Worm (Caenorhabditis elegans): Measurements from ENCODE around the gene F32D8.7.

Gene F32D8.7

DNA sequence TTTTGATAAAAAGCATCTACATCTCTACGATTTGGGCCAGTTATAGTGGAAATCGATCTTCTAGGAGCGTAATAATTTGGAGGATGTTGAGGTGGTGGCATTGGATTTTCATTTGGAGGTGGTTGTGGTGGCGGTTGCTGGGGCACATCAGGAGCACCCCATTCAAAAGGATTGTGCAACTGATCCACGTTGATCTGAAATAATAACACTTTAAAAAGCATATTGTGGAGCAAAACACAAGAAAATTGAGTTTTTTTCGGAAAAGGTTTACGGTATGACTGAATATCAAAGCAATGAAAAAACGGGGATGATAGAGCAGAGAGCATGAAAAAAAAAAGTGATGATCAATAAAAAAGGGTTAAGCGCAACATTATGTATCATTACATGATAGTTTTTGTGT, 32.6 kb upstream of the F32D8.7 start, which contains the start of gene saeg-1:
TSS of gene saeg-1 (minus strand) at position 101 of the 400 bp plus-strand sequence.
- TF ChIP-seq nhr-11 (tag; optimal IDR thresholded peaks at IDR 0.05) (no peak), lin-39 (tag; optimal IDR thresholded peaks at IDR 0.05) (no peak), irx-1 (tag; optimal IDR thresholded peaks at IDR 0.05) (no peak), lir-3 (tag; optimal IDR thresholded peaks at IDR 0.05; ENCODE audit: poor library complexity) (no peak), hlh-4 (tag; optimal IDR thresholded peaks at IDR 0.05) (no peak), efl-3 (GFP tag; optimal IDR thresholded peaks at IDR 0.05) (no peak), sptf-1 (tag; optimal IDR thresholded peaks at IDR 0.05) (no peak), lin-14 (GFP tag; optimal IDR thresholded peaks at IDR 0.05) (no peak), dpl-1 (GFP tag; optimal IDR thresholded peaks at IDR 0.05) (no peak), zag-1 (tag; optimal IDR thresholded peaks at IDR 0.05) (no peak), ztf-11 (tag; optimal IDR thresholded peaks at IDR 0.05) (no peak)

DNA sequence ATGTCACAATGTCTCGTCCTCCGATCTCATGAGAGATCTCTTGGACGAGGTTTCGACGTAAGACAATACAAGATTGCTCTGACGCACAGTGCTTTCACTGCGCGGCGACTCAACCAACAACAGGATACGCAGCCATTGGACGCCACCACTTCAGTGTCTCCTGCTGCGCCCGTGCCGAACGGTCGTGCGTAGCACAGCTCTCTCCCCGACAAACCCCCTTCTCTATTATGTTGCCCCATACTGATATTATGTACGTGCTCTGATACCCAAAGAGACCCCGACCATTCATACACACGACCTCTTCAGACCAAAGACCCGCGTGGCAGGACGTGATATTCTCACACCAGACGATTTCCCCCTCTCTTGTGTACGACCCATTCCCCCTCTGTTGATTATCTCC, 31.9 kb upstream of the F32D8.7 start:
- TF ChIP-seq ceh-88 (GFP tag; IDR thresholded peaks at IDR 0.05), result 0 out of 2 replicates have a peak, but pooled peaks have one; percentile 11
- peak; percentile 94; the same call in 1 of the 2 replicates for TF ChIP-seq ets-5 (GFP tag; IDR thresholded peaks at IDR 0.05)

DNA sequence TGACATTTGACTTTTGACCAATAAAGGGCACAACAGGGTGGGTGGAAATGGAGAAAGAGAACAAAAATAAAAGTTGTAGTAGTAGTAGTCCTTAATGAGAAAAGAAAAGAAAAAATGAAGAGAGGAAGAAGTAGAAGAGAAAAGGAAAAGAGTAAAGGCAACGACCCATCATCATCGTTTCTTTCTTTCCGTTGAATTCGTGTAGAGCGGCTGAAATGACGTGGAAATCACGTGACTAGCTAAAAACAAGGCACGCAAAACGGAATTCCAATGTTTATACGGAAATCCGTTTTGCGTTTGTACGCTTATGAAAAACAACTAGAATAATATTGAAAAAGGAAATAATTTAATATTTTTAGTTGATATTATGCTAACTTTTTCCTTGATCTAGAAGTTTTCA, 30.6 kb upstream of the F32D8.7 start:
- TF ChIP-seq nhr-71 (tag; optimal IDR thresholded peaks at IDR 0.05), result peak; percentile 81
- TF ChIP-seq hpl-2 (GFP tag; optimal IDR thresholded peaks at IDR 0.05), result no peak
- TF ChIP-seq ceh-88 (GFP tag; IDR thresholded peaks at IDR 0.05), result no peak
- TF ChIP-seq dpl-1 (GFP tag; optimal IDR thresholded peaks at IDR 0.05), result no peak
- no peak for TF ChIP-seq ceh-90 (tag; optimal IDR thresholded peaks at IDR 0.05)
- TF ChIP-seq nhr-77 (tag; optimal IDR thresholded peaks at IDR 0.05), result no peak
- TF ChIP-seq tbx-2 (tag; optimal IDR thresholded peaks at IDR 0.05), result peak; percentile 64
- no peak for TF ChIP-seq tlp-1 (tag; optimal IDR thresholded peaks at IDR 0.05)
- no peak for TF ChIP-seq sup-37 (GFP tag; optimal IDR thresholded peaks at IDR 0.05)
- no peak for TF ChIP-seq ama-1 (optimal IDR thresholded peaks at IDR 0.05)
- TF ChIP-seq ces-1 (GFP tag; optimal IDR thresholded peaks at IDR 0.05), result no peak
- TF ChIP-seq snu-23 (GFP tag; optimal IDR thresholded peaks at IDR 0.05), result peak; percentile 74
- peak; percentile 47 for TF ChIP-seq swsn-7 (tag; optimal IDR thresholded peaks at IDR 0.05)
- peak in 3 of 6 experiments; percentile 35 to 69 (median 40) for TF ChIP-seq elt-3 (tag; optimal IDR thresholded peaks at IDR 0.05)
- peak; percentile 88 for TF ChIP-seq nhr-85 (tag)
- peak; percentile 41 to 42 for TF ChIP-seq lsy-2 (tag; optimal IDR thresholded peaks at IDR 0.05)
- no peak for TF ChIP-seq aha-1 (tag; optimal IDR thresholded peaks at IDR 0.05)
- no peak for TF ChIP-seq alr-1 (tag; optimal IDR thresholded peaks at IDR 0.05; ENCODE audit: borderline replicate concordance)
- TF ChIP-seq mdl-1 (tag; optimal IDR thresholded peaks at IDR 0.05), result peak in 1 of 2 experiments; percentile 50
- TF ChIP-seq mep-1 (tag; optimal IDR thresholded peaks at IDR 0.05), result peak; percentile 14
- TF ChIP-seq C04F5.9 (tag; optimal IDR thresholded peaks at IDR 0.05), result no peak
- TF ChIP-seq nhr-47 (tag; optimal IDR thresholded peaks at IDR 0.05), result peak; percentile 77
- TF ChIP-seq sox-4 (tag; optimal IDR thresholded peaks at IDR 0.05), result peak; percentile 27
- peak; percentile 28 for TF ChIP-seq irx-1 (tag; optimal IDR thresholded peaks at IDR 0.05)
- TF ChIP-seq nhr-11 (tag; optimal IDR thresholded peaks at IDR 0.05), result no peak
- no peak for TF ChIP-seq ztf-11 (tag; optimal IDR thresholded peaks at IDR 0.05)
- TF ChIP-seq elt-2 (tag; optimal IDR thresholded peaks at IDR 0.05), result no peak
- TF ChIP-seq Y116A8C.19 (tag; optimal IDR thresholded peaks at IDR 0.05; ENCODE audit: borderline replicate concordance), result no peak
- TF ChIP-seq unc-86 (tag; optimal IDR thresholded peaks at IDR 0.05), result peak; percentile 31
- TF ChIP-seq aly-2 (tag; optimal IDR thresholded peaks at IDR 0.05), result no peak
- TF ChIP-seq egl-13 (tag; optimal IDR thresholded peaks at IDR 0.05), result peak; percentile 77
- TF ChIP-seq unc-62 (GFP tag; optimal IDR thresholded peaks at IDR 0.05), result no peak
- TF ChIP-seq xbp-1 (tag; optimal IDR thresholded peaks at IDR 0.05), result peak; percentile 41
- no peak for TF ChIP-seq ceh-82 (tag; optimal IDR thresholded peaks at IDR 0.05)
- peak; percentile 80 for TF ChIP-seq fkh-8 (tag; optimal IDR thresholded peaks at IDR 0.05)
- TF ChIP-seq mef-2 (tag; optimal IDR thresholded peaks at IDR 0.05), result peak; percentile 27
- TF ChIP-seq vab-15 (tag; optimal IDR thresholded peaks at IDR 0.05), result no peak
- TF ChIP-seq rnt-1 (tag; optimal IDR thresholded peaks at IDR 0.05), result no peak
- TF ChIP-seq nhr-19 (GFP tag; conservative IDR thresholded peaks at IDR 0.05), result peak; percentile 41
- TF ChIP-seq lir-3 (tag; optimal IDR thresholded peaks at IDR 0.05; ENCODE audit: poor library complexity), result no peak
- TF ChIP-seq lin-35 (GFP tag; optimal IDR thresholded peaks at IDR 0.05), result peak; percentile 27 to 37
- no peak for TF ChIP-seq fos-1 (tag; optimal IDR thresholded peaks at IDR 0.05)
